Worm (Caenorhabditis elegans): Measurements from ENCODE around the gene F16B12.6.

DNA sequence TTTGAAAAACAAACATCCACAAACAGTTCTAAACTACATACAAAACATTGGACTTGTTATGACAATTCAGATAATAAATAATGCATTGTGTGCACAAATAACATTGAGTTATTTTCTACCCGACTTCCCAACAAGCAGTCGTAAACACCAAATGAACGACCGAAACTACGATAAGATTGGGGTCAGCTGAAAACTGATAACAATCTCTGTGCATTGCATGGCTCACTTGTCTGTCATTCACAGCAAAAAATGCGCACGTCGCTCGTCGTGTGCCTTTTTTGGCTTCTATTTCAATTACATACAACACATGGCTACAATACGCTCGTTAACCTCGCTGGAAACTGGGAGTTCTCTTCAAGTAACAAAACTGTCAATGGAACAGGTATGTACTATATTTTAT lies 31.2 kb upstream of the F16B12.6 start, which contains the start of gene C33G3.4:
- TF ChIP-seq dao-5 (tag; optimal IDR thresholded peaks at IDR 0.05) = no peak
- no peak for TF ChIP-seq him-1 (tag; optimal IDR thresholded peaks at IDR 0.05)
- peak; percentile 18 for TF ChIP-seq W03F9.2 (tag; optimal IDR thresholded peaks at IDR 0.05)
